Worm (Caenorhabditis elegans) whole organism, L4/young adult: Measurements from ENCODE around the gene hyl-2.

ENCODE experiments used
- W03F9.2 ChIP-seq: fragments of 150-350 bp; optimal IDR thresholded peaks from 2 replicates; lab custom pipeline; 2014; ENCODE audit warnings: missing biosample characterization, missing genetic modification characterization
- dao-5 ChIP-seq: sonication (generic microtip); optimal IDR thresholded peaks from 2 replicates; lab custom pipeline; 2016; ENCODE audit warnings: missing genotype, missing genetic modification characterization, moderate library complexity, missing compliant biosample characterization
- him-1 ChIP-seq: sonication (generic microtip); optimal IDR thresholded peaks from 2 replicates; lab custom pipeline; 2016; ENCODE audit warnings: missing genotype, missing genetic modification reagents, missing genetic modification characterization, missing compliant biosample characterization

ce11 chrX:4657577-4657976, 41.7 kb downstream of the hyl-2 start:
- TF ChIP-seq W03F9.2 (tag; lab: Kevin White, UChicago) (no peak), him-1 (tag; lab: Kevin White, UChicago) (no peak), dao-5 (tag; lab: Kevin White, UChicago) (no peak)
